Fruit fly (Drosophila melanogaster) Kc167 (cell line): ENCODE results near the gene CG7156.

Experiments used
- Myc ChIP-seq: fragments of >200 bp; optimal IDR thresholded peaks from 2 replicates; lab custom pipeline; 2017; ENCODE audit warnings: missing external identifiers
- Sin3A ChIP-seq: fragments of >200 bp; optimal IDR thresholded peaks from 2 replicates; lab custom pipeline; 2018; ENCODE audit warnings: missing external identifiers
- h ChIP-seq: fragments of >200 bp; optimal IDR thresholded peaks from 3 replicates; lab custom pipeline; 2018; ENCODE audit warnings: missing external identifiers
- insv ChIP-seq: fragments of >200 bp; optimal IDR thresholded peaks from 3 replicates; lab custom pipeline; 2018; ENCODE audit warnings: missing external identifiers
- psq ChIP-seq: fragments of >200 bp; optimal IDR thresholded peaks from 2 replicates; lab custom pipeline; 2017; ENCODE audit warnings: missing external identifiers
- ttk ChIP-seq: sonication (Bioruptor generic); optimal IDR thresholded peaks from 2 replicates; lab custom pipeline; 2017; ENCODE audit warnings: missing external identifiers

Gene CG7156

DNA sequence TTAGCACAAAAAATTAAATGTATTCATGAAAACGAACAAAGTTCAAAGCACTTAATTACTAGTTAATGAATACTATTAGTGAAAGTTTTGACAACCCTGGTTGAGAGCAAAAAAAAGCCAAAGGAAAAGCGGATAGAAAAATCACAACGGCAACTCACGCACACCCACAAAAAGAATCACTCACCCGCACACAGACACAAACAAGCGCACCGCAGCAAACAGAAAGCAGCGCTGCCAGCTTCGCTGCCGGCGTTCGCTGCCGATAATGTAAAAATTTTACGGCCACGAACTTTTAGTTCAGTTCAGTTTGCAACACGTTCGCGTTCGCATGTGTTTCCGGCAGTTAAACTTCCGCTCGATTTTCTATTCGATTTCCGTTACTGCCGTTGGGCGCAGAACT is 25.5 kb upstream of the CG7156 start, which contains the start of gene CG18599:
Gene CG18599 (plus strand): TSS at position 301 of the 400 bp plus-strand sequence.
- no peak for TF ChIP-seq insv (lab: Kevin White, UChicago)
- TF ChIP-seq h (lab: Kevin White, UChicago), result no peak
- TF ChIP-seq Myc (lab: Kevin White, UChicago), result no peak
- no peak for TF ChIP-seq psq (lab: Kevin White, UChicago)
- no peak for TF ChIP-seq ttk (lab: Kevin White, UChicago)
- no peak for TF ChIP-seq Sin3A (lab: Kevin White, UChicago)

DNA sequence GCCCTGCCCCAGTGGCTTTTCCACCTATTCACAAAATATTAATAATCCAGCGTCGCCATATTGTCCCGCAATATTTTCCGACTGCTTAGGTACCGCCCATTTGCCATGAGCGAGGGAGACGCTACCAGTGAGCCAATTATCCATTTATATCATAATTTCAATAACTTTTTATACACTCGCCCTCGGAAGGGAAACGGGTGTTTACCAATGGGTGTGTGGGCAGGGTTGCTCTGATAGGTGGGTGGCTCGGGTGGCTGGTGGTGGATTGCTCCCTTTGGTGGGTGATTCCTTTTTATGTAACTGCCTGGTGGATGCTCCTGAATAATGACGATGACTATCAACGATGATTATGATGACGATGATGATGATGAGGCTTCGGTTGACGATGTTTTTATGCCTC is 24.7 kb upstream of the CG7156 start:
- TF ChIP-seq h (lab: Kevin White, UChicago) (no peak), Myc (lab: Kevin White, UChicago) (no peak), psq (lab: Kevin White, UChicago) (no peak), ttk (lab: Kevin White, UChicago) (no peak), Sin3A (lab: Kevin White, UChicago) (no peak), insv (lab: Kevin White, UChicago) (no peak)

DNA sequence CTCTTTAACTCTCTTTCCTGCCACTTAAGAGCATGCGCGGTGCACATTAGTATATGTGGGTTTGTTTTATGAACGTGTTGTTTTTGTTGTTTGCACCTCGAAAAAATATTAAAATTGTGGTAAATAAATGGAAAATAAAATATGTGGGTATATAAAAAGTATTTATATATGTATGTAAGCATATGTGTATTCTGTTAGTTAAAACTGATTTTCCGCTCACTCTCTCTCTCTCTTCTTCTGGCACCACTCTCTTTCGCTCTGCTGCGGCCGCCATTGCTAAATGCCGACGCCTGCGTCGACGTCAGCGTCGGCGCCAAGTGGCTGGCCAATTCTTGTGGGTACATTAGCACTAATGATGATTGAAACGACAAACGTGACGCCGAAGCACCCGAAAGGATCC is 23.3 kb upstream of the CG7156 start:
- TF ChIP-seq Myc (lab: Kevin White, UChicago), result no peak
- no peak for TF ChIP-seq Sin3A (lab: Kevin White, UChicago)
- TF ChIP-seq ttk (lab: Kevin White, UChicago), result no peak
- TF ChIP-seq psq (lab: Kevin White, UChicago), result no peak
- TF ChIP-seq h (lab: Kevin White, UChicago), result no peak
- TF ChIP-seq insv (lab: Kevin White, UChicago), result no peak

DNA sequence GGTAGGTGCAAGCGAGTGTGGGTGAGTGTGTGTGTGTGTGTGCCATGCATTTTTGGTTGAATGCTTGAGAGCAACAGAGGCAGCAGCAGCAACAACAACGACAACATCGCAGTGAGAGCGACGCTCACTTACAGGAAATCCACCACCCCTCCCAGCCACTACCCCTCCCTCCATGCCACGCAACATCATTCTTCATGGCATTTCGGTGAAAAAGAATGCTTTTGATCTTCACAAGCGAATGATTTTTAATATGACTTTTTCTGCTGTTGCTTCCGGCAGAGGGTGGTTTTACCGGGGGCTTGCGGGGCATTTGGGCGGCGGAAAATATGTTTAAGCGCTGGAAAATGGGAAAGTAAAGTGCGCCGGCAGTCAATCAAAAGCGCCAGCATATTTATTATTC is 19.6 kb upstream of the CG7156 start:
- TF ChIP-seq insv (lab: Kevin White, UChicago), result no peak
- no peak for TF ChIP-seq ttk (lab: Kevin White, UChicago)
- TF ChIP-seq Sin3A (lab: Kevin White, UChicago), result no peak
- TF ChIP-seq h (lab: Kevin White, UChicago), result no peak
- no peak for TF ChIP-seq psq (lab: Kevin White, UChicago)
- TF ChIP-seq Myc (lab: Kevin White, UChicago), result no peak

DNA sequence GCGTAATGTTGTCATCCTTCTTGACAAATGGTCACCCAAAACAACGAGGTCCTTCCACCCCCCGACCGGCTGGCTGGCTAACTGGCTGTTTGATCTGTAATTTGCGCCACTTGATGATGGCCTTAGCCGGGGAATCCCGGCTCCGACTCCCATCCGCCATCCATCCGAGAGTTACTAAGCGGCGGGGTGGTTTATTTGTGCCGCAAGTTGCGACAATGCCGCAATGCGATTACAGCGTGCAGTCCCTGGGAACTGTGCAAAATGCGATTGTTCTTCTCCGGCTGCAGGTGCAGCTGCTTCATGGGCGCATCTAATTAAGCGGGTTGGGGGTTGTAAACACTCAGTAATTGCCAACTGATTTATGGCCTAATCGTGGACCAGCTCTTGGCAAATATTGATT is 18.1 kb upstream of the CG7156 start:
- no peak for TF ChIP-seq psq (lab: Kevin White, UChicago)
- no peak for TF ChIP-seq Sin3A (lab: Kevin White, UChicago)
- TF ChIP-seq insv (lab: Kevin White, UChicago), result no peak
- TF ChIP-seq ttk (lab: Kevin White, UChicago), result no peak
- no peak for TF ChIP-seq Myc (lab: Kevin White, UChicago)
- no peak for TF ChIP-seq h (lab: Kevin White, UChicago)

DNA sequence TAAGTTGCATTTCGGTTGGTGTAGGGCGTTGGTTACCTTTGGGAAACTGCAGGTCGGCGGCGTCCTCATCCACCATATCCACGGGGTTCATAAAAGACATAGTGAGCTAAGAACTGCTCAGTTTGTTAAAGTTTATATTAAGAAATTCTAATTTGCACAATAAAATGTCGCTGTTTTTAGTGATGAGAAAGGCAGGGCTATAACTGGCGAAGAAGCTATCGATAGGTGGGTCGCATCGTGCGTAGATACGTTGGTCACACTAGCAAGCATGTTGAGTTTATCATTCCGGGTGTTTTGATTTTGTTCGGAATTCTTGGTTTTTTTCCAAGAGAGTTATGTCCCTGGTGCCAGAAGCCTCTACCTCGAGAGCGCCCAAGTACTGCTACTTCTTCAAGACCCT is 13.3 kb upstream of the CG7156 start, which contains the start of the genes Ada2a, Polr2D, Tgs1 and moi:
Gene Ada2a (minus strand): TSS at position 207 of the 400 bp plus-strand sequence.
Gene Polr2D (minus strand): TSS at position 207 of the 400 bp plus-strand sequence.
Gene Tgs1 (plus strand): TSS at position 250 of the 400 bp plus-strand sequence.
Gene moi (plus strand): TSS at position 250 of the 400 bp plus-strand sequence.
- no peak for TF ChIP-seq psq (lab: Kevin White, UChicago)
- no peak for TF ChIP-seq ttk (lab: Kevin White, UChicago)
- TF ChIP-seq Sin3A (lab: Kevin White, UChicago), result no peak
- no peak for TF ChIP-seq h (lab: Kevin White, UChicago)
- TF ChIP-seq Myc (lab: Kevin White, UChicago), result no peak
- no peak for TF ChIP-seq insv (lab: Kevin White, UChicago)

DNA sequence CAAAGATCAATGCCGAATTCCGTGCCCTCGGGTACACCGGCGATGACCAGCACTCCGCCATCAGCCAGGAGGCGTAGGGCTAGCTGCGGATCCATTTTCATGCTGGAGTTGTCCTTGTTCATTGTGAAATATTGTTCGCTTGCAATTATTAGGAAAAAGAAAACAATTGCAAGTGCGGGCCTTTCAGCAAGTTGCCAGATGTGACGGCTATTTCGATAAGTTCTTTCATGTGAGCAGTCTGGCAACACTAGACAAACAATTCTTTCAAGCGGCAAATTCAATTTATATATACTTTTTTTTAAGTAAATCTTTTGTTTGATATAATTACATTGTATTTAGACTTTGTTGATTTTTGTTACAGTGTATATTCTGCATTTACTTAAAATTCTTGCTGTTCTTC is 10.6 kb upstream of the CG7156 start, which contains the start of gene CG12320:
Gene CG12320 (minus strand): TSS at position 157 of the 400 bp plus-strand sequence.
- TF ChIP-seq insv (lab: Kevin White, UChicago) (no peak), psq (lab: Kevin White, UChicago) (no peak), h (lab: Kevin White, UChicago) (no peak), Myc (lab: Kevin White, UChicago) (no peak), Sin3A (lab: Kevin White, UChicago) (no peak), ttk (lab: Kevin White, UChicago) (no peak)

DNA sequence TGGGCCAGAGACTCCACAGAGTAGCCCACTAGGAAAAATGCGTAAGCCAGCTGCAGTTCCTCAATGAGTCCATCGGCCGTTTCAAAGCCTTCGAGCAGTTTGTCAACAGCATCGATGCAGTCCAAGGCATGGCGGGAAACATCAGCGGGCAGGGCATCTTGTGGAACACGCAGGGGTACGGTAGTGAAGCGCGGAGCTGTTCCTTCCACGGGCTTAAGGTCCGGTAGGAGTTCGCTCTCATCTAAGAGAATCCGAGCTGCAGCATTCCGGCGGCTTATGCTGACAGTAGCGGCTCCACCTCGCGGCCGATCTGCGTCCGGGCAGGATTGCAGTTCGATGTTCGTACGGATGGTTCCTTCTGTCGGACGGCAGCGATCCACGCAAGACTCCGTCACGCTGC is 9.9 kb upstream of the CG7156 start:
- peak; percentile 92 for TF ChIP-seq ttk (lab: Kevin White, UChicago)
- TF ChIP-seq h (lab: Kevin White, UChicago), result no peak

DNA sequence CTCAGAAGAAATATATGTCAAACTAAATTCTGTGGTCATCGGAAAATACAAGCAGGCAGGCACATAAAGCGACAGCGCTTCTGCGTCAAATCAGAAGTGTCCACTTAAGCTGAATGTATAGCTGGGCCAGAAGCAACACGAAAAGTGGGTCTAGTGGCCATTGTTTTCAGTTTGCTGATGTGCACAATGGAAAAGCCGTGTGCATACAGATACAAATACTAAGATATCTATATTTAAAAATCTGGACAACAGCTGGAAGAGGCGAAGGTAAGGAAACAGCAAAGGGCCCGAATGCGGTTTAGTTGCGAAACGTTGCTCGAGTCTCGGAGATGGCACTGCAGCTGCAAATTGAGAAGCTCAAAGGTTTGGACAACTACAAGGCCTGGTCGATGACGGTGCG is 8.9 kb upstream of the CG7156 start, which contains the start of gene CG18598:
Gene CG18598 (plus strand): TSS at position 301 of the 400 bp plus-strand sequence.
- TF ChIP-seq h (lab: Kevin White, UChicago) (no peak), insv (lab: Kevin White, UChicago) (no peak), Sin3A (lab: Kevin White, UChicago) (no peak), ttk (lab: Kevin White, UChicago) (no peak), psq (lab: Kevin White, UChicago) (no peak), Myc (lab: Kevin White, UChicago) (no peak)

DNA sequence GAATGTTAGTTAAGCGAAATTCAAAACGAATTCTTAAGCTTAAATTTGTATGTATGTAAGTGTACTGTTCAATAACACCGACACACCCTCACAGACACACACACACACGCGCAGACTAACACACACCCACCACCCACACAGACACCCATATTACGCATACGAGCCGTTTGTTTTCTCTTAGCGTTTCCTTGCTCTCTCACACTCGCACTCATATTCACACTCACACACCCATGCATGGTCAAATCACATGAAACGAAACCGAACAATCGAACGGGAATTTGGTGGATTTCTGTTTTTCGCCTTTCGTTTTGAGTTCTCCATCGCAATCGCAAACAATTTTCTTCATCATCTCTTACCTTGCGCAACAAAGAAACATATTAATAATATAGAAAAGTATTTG is 7.3 kb upstream of the CG7156 start:
- TF ChIP-seq Sin3A (lab: Kevin White, UChicago) (no peak), Myc (lab: Kevin White, UChicago) (no peak), insv (lab: Kevin White, UChicago) (no peak), psq (lab: Kevin White, UChicago) (no peak), ttk (lab: Kevin White, UChicago) (no peak), h (lab: Kevin White, UChicago) (no peak)

DNA sequence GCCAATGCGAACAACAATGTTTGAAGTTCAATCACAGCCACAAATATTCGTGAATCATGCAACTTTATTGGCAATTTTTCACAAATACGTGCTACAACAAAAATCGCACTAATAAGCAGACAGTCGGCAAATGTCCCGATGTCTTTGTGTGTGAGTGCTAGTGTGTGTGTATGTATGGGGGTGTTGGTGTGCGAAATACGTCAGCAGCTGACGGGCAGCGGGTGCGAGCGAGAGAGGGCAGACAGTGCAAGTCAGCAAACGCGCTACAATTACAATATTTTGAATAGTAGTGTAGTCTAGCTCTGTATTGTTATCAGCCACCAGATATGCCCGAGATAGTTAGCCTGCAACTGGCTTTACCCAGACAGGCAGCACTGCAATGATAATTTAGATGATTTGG is 4.1 kb upstream of the CG7156 start:
- TF ChIP-seq Myc (lab: Kevin White, UChicago) (no peak), h (lab: Kevin White, UChicago) (no peak)

DNA sequence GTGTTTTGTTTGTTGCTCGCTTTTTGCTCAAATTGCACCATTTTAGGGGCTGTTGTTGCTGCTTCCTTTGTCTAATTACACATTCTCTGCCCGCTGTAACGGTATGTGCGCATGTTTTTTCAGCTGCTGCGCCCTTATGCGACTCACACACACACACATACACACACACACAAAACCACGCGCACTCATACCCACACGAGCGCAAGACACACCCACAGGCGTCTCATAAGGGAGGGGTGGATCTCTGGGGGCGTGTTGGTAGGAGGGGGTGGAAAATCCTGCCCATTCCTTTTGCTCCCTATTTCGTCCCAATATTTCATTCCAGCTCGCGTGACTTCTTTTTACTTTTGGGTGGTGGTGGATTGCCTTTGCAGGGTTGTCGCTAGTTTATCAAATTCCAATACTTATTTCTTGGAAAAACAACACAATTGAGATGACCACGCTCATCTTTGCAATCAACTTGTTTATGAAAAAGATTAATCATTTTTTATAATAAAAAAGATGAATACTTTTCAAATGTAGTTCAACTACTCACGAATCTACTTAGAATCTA is 3.2 kb upstream of the CG7156 start:
- no peak for TF ChIP-seq Myc (lab: Kevin White, UChicago)
- no peak for TF ChIP-seq insv (lab: Kevin White, UChicago)
- no peak for TF ChIP-seq ttk (lab: Kevin White, UChicago)
